Fruit fly (Drosophila melanogaster) whole organism, embryonic: Measurements from ENCODE around the gene Charon.

ENCODE experiments used
- CG10321 ChIP-seq: fragments of 200-800 bp; sonication (Bioruptor generic); IDR thresholded peaks from 2 replicates; pipeline ENCODE4 v1.3.6; 2022; ENCODE audit warnings: missing biosample characterization, missing genetic modification characterization
- CG10654 ChIP-seq: fragments of 200-800 bp; sonication (Bioruptor generic); optimal IDR thresholded peaks from 2 replicates; lab custom pipeline; 2016; ENCODE audit warnings: missing biosample characterization, missing genetic modification characterization
- CG11695 ChIP-seq: fragments of 200-800 bp; sonication (Bioruptor generic); IDR thresholded peaks from 3 replicates; pipeline ENCODE4 v1.3.6; 2022; ENCODE audit warnings: missing biosample characterization, missing genetic modification characterization
- CG13287 ChIP-seq: fragments of 200-800 bp; sonication (Bioruptor generic); IDR thresholded peaks from 2 replicates; pipeline ENCODE4 v1.3.6; 2022; ENCODE audit warnings: missing biosample characterization, missing genetic modification characterization; ENCODE audit not compliant: partially characterized antibody
- CG14014 ChIP-seq: fragments of 200-800 bp; sonication (Bioruptor generic); IDR thresholded peaks from 2 replicates; pipeline ENCODE4 v1.3.6; 2022; ENCODE audit warnings: missing biosample characterization, missing genetic modification characterization
- CG14710 ChIP-seq: fragments of 200-800 bp; sonication (Bioruptor generic); optimal IDR thresholded peaks from 3 replicates; lab custom pipeline; 2019; ENCODE audit warnings: missing biosample characterization, mild to moderate bottlenecking, missing genetic modification characterization, moderate library complexity
- CG14860 ChIP-seq: fragments of 200-800 bp; sonication (Bioruptor generic); IDR thresholded peaks from 3 replicates; pipeline ENCODE4 v1.3.6; 2022; ENCODE audit warnings: missing biosample characterization, missing genetic modification characterization; ENCODE audit not compliant: partially characterized antibody
- CG15601 ChIP-seq: fragments of 200-800 bp; sonication (Bioruptor generic); optimal IDR thresholded peaks from 3 replicates; lab custom pipeline; 2019; ENCODE audit warnings: missing biosample characterization, mild to moderate bottlenecking, missing genetic modification characterization, moderate library complexity
- CG16813 ChIP-seq: fragments of 200-800 bp; sonication (Bioruptor generic); IDR thresholded peaks from 3 replicates; pipeline ENCODE4 v1.3.6; 2022; ENCODE audit warnings: missing biosample characterization, missing genetic modification characterization; ENCODE audit not compliant: partially characterized antibody
- CG17186 ChIP-seq: fragments of 200-800 bp; sonication (Bioruptor generic); optimal IDR thresholded peaks from 3 replicates; lab custom pipeline; 2017; ENCODE audit warnings: missing biosample characterization, missing genetic modification reagents, missing genetic modification characterization
- CG2116 ChIP-seq: fragments of 200-800 bp; sonication (Bioruptor generic); optimal IDR thresholded peaks from 3 replicates; lab custom pipeline; 2018; ENCODE audit warnings: missing biosample characterization, mild to moderate bottlenecking, missing genetic modification characterization
- CG32532 ChIP-seq: fragments of 200-800 bp; sonication (Bioruptor generic); IDR thresholded peaks from 2 replicates; pipeline ENCODE4 v1.3.6; 2022; ENCODE audit warnings: missing biosample characterization, missing genetic modification characterization
- CG34224 ChIP-seq: fragments of 200-800 bp; sonication (Bioruptor generic); IDR thresholded peaks from 3 replicates; pipeline ENCODE4 v1.3.6; 2022; ENCODE audit warnings: missing biosample characterization, missing genetic modification characterization; ENCODE audit not compliant: partially characterized antibody
- CG3995 ChIP-seq: fragments of 200-800 bp; sonication (Bioruptor generic); optimal IDR thresholded peaks from 3 replicates; lab custom pipeline; 2016; ENCODE audit warnings: missing biosample characterization, missing genetic modification characterization
- CG7745 ChIP-seq: fragments of 200-800 bp; sonication (Bioruptor generic); optimal IDR thresholded peaks from 2 replicates; lab custom pipeline; 2018; ENCODE audit warnings: missing biosample characterization, mild to moderate bottlenecking, missing genetic modification characterization, moderate library complexity
- CG7963 ChIP-seq: fragments of 200-800 bp; sonication (Bioruptor generic); IDR thresholded peaks from 3 replicates; pipeline ENCODE4 v1.3.6; 2022; ENCODE audit warnings: missing biosample characterization, missing genetic modification characterization; ENCODE audit not compliant: partially characterized antibody
- Dip3 ChIP-seq: fragments of 200-800 bp; sonication (Bioruptor generic); optimal IDR thresholded peaks from 3 replicates; lab custom pipeline; 2016; ENCODE audit warnings: missing biosample characterization, missing genetic modification characterization
- Dll ChIP-seq: fragments of 200-800 bp; sonication (Bioruptor generic); IDR thresholded peaks from 4 replicates; pipeline ENCODE4 v1.3.6; 2022; ENCODE audit warnings: missing biosample characterization, missing genetic modification characterization; ENCODE audit not compliant: partially characterized antibody
- Doc3 ChIP-seq: fragments of 200-800 bp; sonication (Bioruptor generic); IDR thresholded peaks from 3 replicates; pipeline ENCODE4 v1.3.6; 2022; ENCODE audit warnings: missing biosample characterization, missing genetic modification characterization; ENCODE audit not compliant: partially characterized antibody
- Dref ChIP-seq: fragments of 200-800 bp; sonication (Bioruptor generic); IDR thresholded peaks from 2 replicates; pipeline ENCODE4 v1.3.6; 2022; ENCODE audit warnings: missing biosample characterization, missing genetic modification characterization
- Fer2 ChIP-seq: fragments of 200-800 bp; sonication (Bioruptor generic); optimal IDR thresholded peaks from 2 replicates; lab custom pipeline; 2018; ENCODE audit warnings: missing biosample characterization, mild to moderate bottlenecking, missing genetic modification characterization, moderate library complexity
- HLH4C ChIP-seq: fragments of 200-800 bp; sonication (Bioruptor generic); IDR thresholded peaks from 3 replicates; pipeline ENCODE4 v1.3.6; 2022; ENCODE audit warnings: missing biosample characterization, missing genetic modification characterization; ENCODE audit not compliant: partially characterized antibody
- HmgZ ChIP-seq: fragments of 200-800 bp; sonication (Bioruptor generic); optimal IDR thresholded peaks from 2 replicates; lab custom pipeline; 2018; ENCODE audit warnings: missing biosample characterization, mild to moderate bottlenecking, missing genetic modification characterization
- MESR4 ChIP-seq: fragments of 200-800 bp; sonication (Bioruptor generic); optimal IDR thresholded peaks from 2 replicates; lab custom pipeline; 2018; ENCODE audit warnings: missing biosample characterization, mild to moderate bottlenecking, missing genetic modification characterization, moderate library complexity
- Meics ChIP-seq: fragments of 200-800 bp; sonication (Bioruptor generic); optimal IDR thresholded peaks from 2 replicates; lab custom pipeline; 2017; ENCODE audit warnings: missing biosample characterization, mild to moderate bottlenecking, missing genetic modification characterization
- NFAT ChIP-seq: fragments of 200-800 bp; sonication (Bioruptor generic); IDR thresholded peaks from 2 replicates; pipeline ENCODE4 v1.3.6; 2022; ENCODE audit warnings: missing biosample characterization, missing genetic modification characterization
- Scr ChIP-seq: fragments of 200-800 bp; sonication (Bioruptor generic); IDR thresholded peaks from 2 replicates; pipeline ENCODE4 v1.3.6; 2022; ENCODE audit warnings: missing biosample characterization, missing genetic modification characterization; ENCODE audit not compliant: partially characterized antibody
- Sin3A ChIP-seq: fragments of >200 bp; optimal IDR thresholded peaks from 2 replicates; lab custom pipeline; 2018
- Sry-δ ChIP-seq: fragments of 200-800 bp; sonication (Bioruptor generic); optimal IDR thresholded peaks from 2 replicates; lab custom pipeline; 2016; ENCODE audit warnings: missing biosample characterization, missing genetic modification characterization
- Trl ChIP-seq, 3 experiments: fragments of >200 bp in 2 of 3; fragments of 200-800 bp in 1 of 3; sonication (Bioruptor generic) in 1 of 3; optimal IDR thresholded peaks; 2 replicates in 1 of 3; 3 replicates in 2 of 3; lab custom pipeline; 2016 to 2017; ENCODE audit warnings: missing biosample characterization in 1 of 3, missing genetic modification characterization in 1 of 3
- amos ChIP-seq: fragments of 200-800 bp; sonication (Bioruptor generic); IDR thresholded peaks from 2 replicates; pipeline ENCODE4 v1.3.6; 2022; ENCODE audit warnings: missing biosample characterization, missing genetic modification characterization; ENCODE audit not compliant: partially characterized antibody
- dmrt99B ChIP-seq: fragments of 200-800 bp; sonication (Bioruptor generic); optimal IDR thresholded peaks from 2 replicates; lab custom pipeline; 2018; ENCODE audit warnings: missing biosample characterization, mild to moderate bottlenecking, missing genetic modification characterization, moderate library complexity
- fd102C ChIP-seq: fragments of 200-800 bp; sonication (Bioruptor generic); optimal IDR thresholded peaks from 2 replicates; lab custom pipeline; 2018; ENCODE audit warnings: missing biosample characterization, mild to moderate bottlenecking, missing genetic modification characterization, moderate library complexity
- ftz-f1 ChIP-seq: fragments of 200-800 bp; sonication (Bioruptor generic); optimal IDR thresholded peaks from 2 replicates; lab custom pipeline; 2016; ENCODE audit warnings: missing biosample characterization, missing genetic modification characterization
- grn ChIP-seq: fragments of 200-800 bp; sonication (Bioruptor generic); optimal IDR thresholded peaks from 3 replicates; lab custom pipeline; 2017; ENCODE audit warnings: missing biosample characterization, missing genetic modification characterization
- ham ChIP-seq: fragments of 200-800 bp; sonication (Bioruptor generic); IDR thresholded peaks from 2 replicates; pipeline ENCODE4 v1.3.6; 2022; ENCODE audit warnings: missing biosample characterization, missing genetic modification characterization
- hb ChIP-seq: fragments of 200-800 bp; sonication (Bioruptor generic); IDR thresholded peaks from 3 replicates; pipeline ENCODE4 v1.3.6; 2022; ENCODE audit warnings: missing biosample characterization, missing genetic modification characterization; ENCODE audit not compliant: partially characterized antibody
- inv ChIP-seq: fragments of 200-800 bp; sonication (Bioruptor generic); IDR thresholded peaks from 2 replicates; pipeline ENCODE4 v1.3.6; 2022; ENCODE audit warnings: missing biosample characterization, missing genetic modification characterization; ENCODE audit not compliant: partially characterized antibody
- jumu ChIP-seq: fragments of 200-800 bp; sonication (Bioruptor generic); optimal IDR thresholded peaks from 3 replicates; lab custom pipeline; 2016; ENCODE audit warnings: missing biosample characterization, missing genetic modification characterization
- knrl ChIP-seq: fragments of 200-800 bp; sonication (Bioruptor generic); IDR thresholded peaks from 3 replicates; pipeline ENCODE4 v1.3.6; 2022; ENCODE audit warnings: missing biosample characterization, missing genetic modification characterization; ENCODE audit not compliant: partially characterized antibody
- lmd ChIP-seq: fragments of 200-800 bp; sonication (Bioruptor generic); IDR thresholded peaks from 2 replicates; pipeline ENCODE4 v1.3.6; 2022; ENCODE audit warnings: missing biosample characterization, missing genetic modification characterization
- nom ChIP-seq: fragments of 200-800 bp; sonication (Bioruptor generic); optimal IDR thresholded peaks from 2 replicates; lab custom pipeline; 2017; ENCODE audit warnings: missing biosample characterization, missing genetic modification characterization, mild to moderate bottlenecking, moderate library complexity, missing genetic modification reagents
- ranshi ChIP-seq: fragments of 200-800 bp; sonication (Bioruptor generic); IDR thresholded peaks from 2 replicates; pipeline ENCODE4 v1.3.6; 2022; ENCODE audit warnings: missing biosample characterization, missing genetic modification characterization
- sna ChIP-seq: fragments of 200-800 bp; sonication (Bioruptor generic); IDR thresholded peaks from 2 replicates; pipeline ENCODE4 v1.3.6; 2022; ENCODE audit warnings: missing biosample characterization, missing genetic modification characterization; ENCODE audit not compliant: partially characterized antibody
- vnd ChIP-seq: fragments of 200-800 bp; sonication (Bioruptor generic); IDR thresholded peaks from 3 replicates; pipeline ENCODE4 v1.3.6; 2022; ENCODE audit warnings: missing biosample characterization, missing genetic modification characterization; ENCODE audit not compliant: partially characterized antibody
- zen2 ChIP-seq: fragments of 200-800 bp; sonication (Bioruptor generic); IDR thresholded peaks from 3 replicates; pipeline ENCODE4 v1.3.6; 2022; ENCODE audit warnings: missing biosample characterization, missing genetic modification characterization; ENCODE audit not compliant: partially characterized antibody

Gene Charon

dm6 chr2L:1183799-1184198, 11.2 kb upstream of the Charon start, which contains the start of the genes CG5126 and Tgt (continued):
- no peak for TF ChIP-seq jumu (GFP tag; lab: Kevin White, UChicago)
- peak; percentile 59 for TF ChIP-seq Scr (GFP tag; lab: Robert Waterston, UW)
- TF ChIP-seq Trl (optimal IDR thresholded peaks at IDR 0.05; lab: Kevin White, UChicago) = no peak
- no peak for TF ChIP-seq Trl (GFP tag; optimal IDR thresholded peaks at IDR 0.05; lab: Kevin White, UChicago)
- TF ChIP-seq CG34224 (GFP tag; lab: Robert Waterston, UW) = peak; percentile 56
- peak; percentile 79 for TF ChIP-seq CG13287 (GFP tag; lab: Robert Waterston, UW)
- TF ChIP-seq CG10321 = no peak
- TF ChIP-seq Meics (GFP tag; lab: Kevin White, UChicago) = no peak
- peak; percentile 45 for TF ChIP-seq CG17186
- TF ChIP-seq zen2 = 0 out of 3 replicates have a peak, but pooled peaks have one; percentile 20
- peak; percentile 37; the same call in 1 of the 3 replicates for TF ChIP-seq HLH4C (GFP tag; lab: Robert Waterston, UW)
- TF ChIP-seq ftz-f1 (GFP tag; lab: Kevin White, UChicago) = peak; percentile 63
- peak; percentile 89 for TF ChIP-seq CG3995
- TF ChIP-seq CG15601 = no peak
- no peak for TF ChIP-seq ham (GFP tag; lab: Robert Waterston, UW)
- TF ChIP-seq sna (GFP tag; lab: Robert Waterston, UW) = peak; percentile 44; the same call in 1 of the 2 replicates
- TF ChIP-seq Dip3 (GFP tag; lab: Kevin White, UChicago) = no peak
- TF ChIP-seq Fer2 (tag; lab: Kevin White, UChicago) = no peak
- peak; percentile 54 for TF ChIP-seq Sry-δ
- TF ChIP-seq NFAT = no peak
- TF ChIP-seq hb (GFP tag; lab: Robert Waterston, UW) = peak; percentile 69; the same call in 1 of the 3 replicates
- peak; percentile 8 for TF ChIP-seq CG14710 (tag; lab: Kevin White, UChicago)
- TF ChIP-seq Dll (GFP tag; lab: Robert Waterston, UW) = peak; percentile 68; the same call in 2 of the 4 replicates
- TF ChIP-seq Doc3 (GFP tag; lab: Robert Waterston, UW) = 0 out of 3 replicates have a peak, but pooled peaks have one; percentile 36
- TF ChIP-seq CG14014 (GFP tag; lab: Robert Waterston, UW) = no peak
- no peak for TF ChIP-seq nom (GFP tag; lab: Kevin White, UChicago)
- peak; percentile 68 for TF ChIP-seq CG2116
- peak; percentile 47; the same call in 2 of the 3 replicates for TF ChIP-seq CG7963 (GFP tag; lab: Robert Waterston, UW)
- TF ChIP-seq HmgZ (tag; lab: Kevin White, UChicago) = peak; percentile 26
- no peak for TF ChIP-seq CG7745
- peak; percentile 69 for TF ChIP-seq Dref (GFP tag; lab: Robert Waterston, UW)
- TF ChIP-seq vnd = 0 out of 3 replicates have a peak, but pooled peaks have one; percentile 35
- TF ChIP-seq MESR4 (GFP tag; lab: Kevin White, UChicago) = peak; percentile 55
- TF ChIP-seq inv (GFP tag; lab: Robert Waterston, UW) = peak; percentile 45
- TF ChIP-seq CG14860 (GFP tag; lab: Robert Waterston, UW) = no peak
- TF ChIP-seq CG16813 = peak; percentile 33; the same call in 2 of the 3 replicates
- TF ChIP-seq amos = peak; percentile 67; the same call in 1 of the 2 replicates
- no peak for TF ChIP-seq dmrt99B (tag; lab: Kevin White, UChicago)
- no peak for TF ChIP-seq CG32532 (GFP tag; lab: Robert Waterston, UW)
- TF ChIP-seq lmd (GFP tag; lab: Robert Waterston, UW) = no peak
- TF ChIP-seq CG11695 (GFP tag; lab: Robert Waterston, UW) = no peak
- no peak for TF ChIP-seq CG10654 (GFP tag; lab: Kevin White, UChicago)
- no peak for TF ChIP-seq ranshi
- peak; percentile 43; the same call in 2 of the 3 replicates for TF ChIP-seq knrl (GFP tag; lab: Robert Waterston, UW)
- peak; percentile 5 for TF ChIP-seq Sin3A
- peak; percentile 87 for TF ChIP-seq grn (GFP tag; lab: Kevin White, UChicago)
- TF ChIP-seq fd102C (GFP tag; lab: Kevin White, UChicago) = no peak
